Fruit fly (Drosophila melanogaster): ENCODE measurements around the gene CG15252.

CG15252 gene

dm6 chrX:9980464-9980863 lies at the start of gene CG15252:
Gene CG15252, minus strand, starts transcription at chrX:9980564.
- no peak for TF ChIP-seq usp (GFP tag; optimal IDR thresholded peaks at IDR 0.05)
- TF ChIP-seq dl (GFP tag; optimal IDR thresholded peaks at IDR 0.05; ENCODE audit: insufficient read depth in 1 of 2, partially characterized antibody in 2 of 2): no peak
- no peak for TF ChIP-seq dsf (GFP tag; optimal IDR thresholded peaks at IDR 0.05; ENCODE audit: borderline replicate concordance)
- no peak for TF ChIP-seq psq (GFP tag; optimal IDR thresholded peaks at IDR 0.05)
- no peak for TF ChIP-seq Hr78 (GFP tag; optimal IDR thresholded peaks at IDR 0.05)
- TF ChIP-seq fru (GFP tag; optimal IDR thresholded peaks at IDR 0.05): no peak
- TF ChIP-seq woc (GFP tag; optimal IDR thresholded peaks at IDR 0.05): no peak
- TF ChIP-seq HLH106 (tag; optimal IDR thresholded peaks at IDR 0.05): no peak
- no peak for TF ChIP-seq dmrt93B (GFP tag; optimal IDR thresholded peaks at IDR 0.05)
- no peak for TF ChIP-seq Hr83 (GFP tag; optimal IDR thresholded peaks at IDR 0.05; ENCODE audit: poor library complexity, severe bottlenecking)
- TF ChIP-seq CG9705 (GFP tag; optimal IDR thresholded peaks at IDR 0.05): no peak
- TF ChIP-seq Dif (GFP tag; optimal IDR thresholded peaks at IDR 0.05; ENCODE audit: partially characterized antibody): no peak
- TF ChIP-seq rgr (GFP tag; optimal IDR thresholded peaks at IDR 0.05): no peak
- no peak for TF ChIP-seq tai (GFP tag; optimal IDR thresholded peaks at IDR 0.05)
- TF ChIP-seq Sp1 (GFP tag; optimal IDR thresholded peaks at IDR 0.05): no peak
- no peak for TF ChIP-seq sv (GFP tag; optimal IDR thresholded peaks at IDR 0.05)
- no peak for TF ChIP-seq foxo (GFP tag; optimal IDR thresholded peaks at IDR 0.05)
- no peak for TF ChIP-seq Vsx2 (GFP tag; optimal IDR thresholded peaks at IDR 0.05; ENCODE audit: partially characterized antibody)

dm6 chrX:10029730-10030129 lies 49.4 kb upstream of the CG15252 start:
- no peak for TF ChIP-seq Mio (GFP tag; optimal IDR thresholded peaks at IDR 0.05)
- no peak for TF ChIP-seq usp (GFP tag; optimal IDR thresholded peaks at IDR 0.05)

dm6 chrX:10021809-10022208 lies 41.4 kb upstream of the CG15252 start:
- peak; percentile 5 for TF ChIP-seq Rel (GFP tag; optimal IDR thresholded peaks at IDR 0.05)
- no peak for TF ChIP-seq Rel (tag; optimal IDR thresholded peaks at IDR 0.05)
- no peak for TF ChIP-seq Hr78 (GFP tag; optimal IDR thresholded peaks at IDR 0.05)
- TF ChIP-seq Hr83 (GFP tag; optimal IDR thresholded peaks at IDR 0.05; ENCODE audit: poor library complexity, severe bottlenecking): no peak
- TF ChIP-seq Myc (optimal IDR thresholded peaks at IDR 0.05): no peak
- TF ChIP-seq Mio (GFP tag; optimal IDR thresholded peaks at IDR 0.05): no peak
- TF ChIP-seq Dif (GFP tag; optimal IDR thresholded peaks at IDR 0.05; ENCODE audit: partially characterized antibody): no peak
- no peak for TF ChIP-seq ey (GFP tag; optimal IDR thresholded peaks at IDR 0.05)
- TF ChIP-seq Vsx2 (GFP tag; optimal IDR thresholded peaks at IDR 0.05; ENCODE audit: partially characterized antibody): peak; percentile 24

- TF ChIP-seq CrebA (GFP tag; optimal IDR thresholded peaks at IDR 0.05; ENCODE audit: borderline replicate concordance): no peak
- TF ChIP-seq Vsx2 (GFP tag; optimal IDR thresholded peaks at IDR 0.05; ENCODE audit: partially characterized antibody): no peak
- TF ChIP-seq h (GFP tag; optimal IDR thresholded peaks at IDR 0.05): no peak
- TF ChIP-seq Myc (optimal IDR thresholded peaks at IDR 0.05): no peak
- TF ChIP-seq usp (GFP tag; optimal IDR thresholded peaks at IDR 0.05): no peak
- TF ChIP-seq jim (GFP tag; optimal IDR thresholded peaks at IDR 0.05): no peak
- TF ChIP-seq br (GFP tag; optimal IDR thresholded peaks at IDR 0.05): no peak
- TF ChIP-seq Abd-B (GFP tag; optimal IDR thresholded peaks at IDR 0.05): no peak
- no peak for TF ChIP-seq dsf (GFP tag; optimal IDR thresholded peaks at IDR 0.05; ENCODE audit: borderline replicate concordance)
- TF ChIP-seq Mio (GFP tag; optimal IDR thresholded peaks at IDR 0.05): no peak
- TF ChIP-seq dmrt93B (GFP tag; optimal IDR thresholded peaks at IDR 0.05): no peak
- no peak for TF ChIP-seq foxo (GFP tag; optimal IDR thresholded peaks at IDR 0.05)
- no peak for TF ChIP-seq Rel (GFP tag; optimal IDR thresholded peaks at IDR 0.05)
- TF ChIP-seq Rel (tag; optimal IDR thresholded peaks at IDR 0.05): no peak
- no peak for TF ChIP-seq woc (GFP tag; optimal IDR thresholded peaks at IDR 0.05)
- no peak for TF ChIP-seq sage (GFP tag; optimal IDR thresholded peaks at IDR 0.05)
- TF ChIP-seq Dif (GFP tag; optimal IDR thresholded peaks at IDR 0.05; ENCODE audit: partially characterized antibody): no peak
Measured at dm6 chrX:10020857-10021256, 40.5 kb upstream of the CG15252 start.

- no peak for TF ChIP-seq tai (GFP tag; optimal IDR thresholded peaks at IDR 0.05)
- peak; percentile 39 for TF ChIP-seq fru (GFP tag; optimal IDR thresholded peaks at IDR 0.05)
- TF ChIP-seq jim (GFP tag; optimal IDR thresholded peaks at IDR 0.05): no peak
- no peak for TF ChIP-seq Abd-B (GFP tag; optimal IDR thresholded peaks at IDR 0.05)
- no peak for TF ChIP-seq brk (GFP tag; optimal IDR thresholded peaks at IDR 0.05)
Measured at dm6 chrX:10016724-10017123, 36.4 kb upstream of the CG15252 start, which contains the start of gene Cht6. Gene Cht6, plus strand, starts transcription at chrX:10016845.
